Worm (Caenorhabditis elegans): ENCODE data around the gene fbxb-92.

DNA sequence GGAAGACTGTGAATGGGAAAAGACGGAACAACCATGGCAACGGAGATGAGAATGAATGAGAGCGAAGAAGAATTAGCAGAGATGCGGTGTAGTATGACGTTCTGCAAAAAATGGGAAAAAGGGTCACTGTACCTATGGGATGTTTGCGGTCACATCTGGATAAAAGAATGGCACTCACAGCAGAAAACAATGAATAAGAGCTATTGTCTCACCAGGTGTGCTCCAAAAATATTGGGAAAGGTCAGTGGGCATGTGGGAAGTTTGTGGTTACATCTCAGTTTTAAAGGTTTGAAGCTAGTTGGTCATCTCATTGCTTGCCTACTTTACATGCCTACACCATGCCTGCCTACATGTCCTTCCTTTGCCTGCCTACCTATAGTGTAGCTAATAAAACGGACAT, 3.4 kb upstream of the fbxb-92 start, which contains the start of gene fbxb-91:
- TF ChIP-seq jun-1 (tag; optimal IDR thresholded peaks at IDR 0.05) (no peak), nhr-11 (tag; optimal IDR thresholded peaks at IDR 0.05) (no peak)
